Worm (Caenorhabditis elegans): Measurements from ENCODE around the gene idh-2.

ce11 chrX:11248083-11248482 is 32.3 kb downstream of the idh-2 start:
- TF ChIP-seq flt-1 (GFP tag; IDR thresholded peaks at IDR 0.05) (peak; percentile 37; the same call in 1 of the 2 replicates), tab-1 (GFP tag; IDR thresholded peaks at IDR 0.05) (no peak), ref-1 (GFP tag; conservative IDR thresholded peaks at IDR 0.05) (no peak)

Measured in whole organism, midembryonic.